Worm (Caenorhabditis elegans) whole organism, L3 larva: ENCODE results near the gene dsc-1.

Experiments
- elt-3 ChIP-seq, 3 experiments: fragments of 150-350 bp in 1 of 3; sonication (generic microtip) in 2 of 3; optimal IDR thresholded peaks; 2 replicates in 2 of 3; 4 replicates in 1 of 3; lab custom pipeline; 2014 to 2017; ENCODE audit warnings: missing biosample characterization in 3 of 3, missing genetic modification characterization in 3 of 3
- fos-1 ChIP-seq: fragments of 150-350 bp; optimal IDR thresholded peaks from 2 replicates; lab custom pipeline; 2014; ENCODE audit warnings: missing biosample characterization, missing genetic modification characterization
- nhr-76 ChIP-seq: fragments of 150-350 bp; sonication (generic microtip); optimal IDR thresholded peaks from 5 replicates; lab custom pipeline; 2014; ENCODE audit warnings: missing biosample characterization, missing genetic modification characterization
- unc-39 ChIP-seq: sonication (generic microtip); optimal IDR thresholded peaks from 4 replicates; lab custom pipeline; 2017; ENCODE audit warnings: missing biosample characterization, missing genetic modification characterization

DNA sequence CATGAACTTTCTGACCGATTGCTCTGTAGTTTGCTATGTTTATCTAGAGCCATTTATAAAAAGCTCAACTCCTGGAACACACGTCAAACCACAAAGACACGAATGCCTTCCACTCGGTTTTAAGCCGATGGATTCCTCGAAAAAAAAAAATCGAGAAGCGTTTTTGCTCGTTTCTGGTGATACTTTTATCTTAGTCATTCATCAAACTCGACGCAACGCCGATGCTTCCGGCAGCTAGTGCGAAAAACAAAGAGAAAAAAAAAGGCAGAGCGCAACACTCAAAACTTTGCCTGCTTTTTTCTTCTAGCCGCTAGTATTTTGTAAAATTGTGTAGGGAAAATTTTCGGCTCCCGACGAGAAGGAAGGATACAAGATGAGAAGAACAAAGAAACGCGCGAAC, 7.1 kb downstream of the dsc-1 start:
- TF ChIP-seq unc-39 (tag; lab: Kevin White, UChicago) (no peak), elt-3 (tag; optimal IDR thresholded peaks at IDR 0.05; lab: Kevin White, UChicago) (no peak), nhr-76 (tag; lab: Kevin White, UChicago) (no peak), fos-1 (tag; lab: Kevin White, UChicago) (no peak)
